Worm (Caenorhabditis elegans): ENCODE measurements around the gene eri-12.

DNA sequence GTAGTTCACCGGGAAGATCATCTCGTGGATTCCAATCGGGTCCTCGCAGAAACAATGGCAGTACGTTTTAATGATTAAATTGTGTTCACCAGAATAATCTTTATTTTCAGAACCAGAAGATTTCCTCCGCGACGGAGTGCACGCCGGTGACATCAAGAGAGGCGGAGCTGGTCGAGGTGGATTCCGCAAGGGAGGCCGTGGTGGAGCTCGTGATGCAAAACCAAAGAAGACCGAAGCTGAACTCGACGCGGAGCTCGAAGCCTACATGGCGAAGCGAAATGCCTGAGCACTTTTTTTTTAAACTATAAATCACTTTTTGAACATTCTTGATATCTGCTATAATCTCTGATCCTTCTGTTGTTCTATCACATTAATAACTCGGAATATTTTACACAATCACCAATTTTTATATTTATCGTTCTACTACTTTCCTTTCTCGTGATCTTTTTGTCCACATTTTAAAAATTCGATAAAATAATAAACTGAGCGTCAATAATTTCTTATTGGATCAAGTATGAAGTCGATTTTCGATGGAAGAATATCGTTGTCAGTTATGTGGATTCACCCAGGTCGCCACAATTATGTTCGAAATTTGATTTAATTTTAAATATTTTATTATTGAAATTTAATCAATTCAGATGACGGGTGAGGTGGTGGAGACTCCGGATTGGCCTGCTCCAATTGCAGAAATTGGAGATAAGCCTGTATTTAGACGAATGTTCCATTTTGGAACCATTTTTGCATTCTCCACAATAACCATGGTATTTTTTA, 32.1 kb upstream of the eri-12 start, which contains the start of gene dhhc-6:
- TF ChIP-seq him-1 (tag; optimal IDR thresholded peaks at IDR 0.05), result no peak
- TF ChIP-seq dao-5 (tag; optimal IDR thresholded peaks at IDR 0.05), result no peak
